Worm (Caenorhabditis elegans): ENCODE data around the gene bkip-1.

The bkip-1 gene

DNA sequence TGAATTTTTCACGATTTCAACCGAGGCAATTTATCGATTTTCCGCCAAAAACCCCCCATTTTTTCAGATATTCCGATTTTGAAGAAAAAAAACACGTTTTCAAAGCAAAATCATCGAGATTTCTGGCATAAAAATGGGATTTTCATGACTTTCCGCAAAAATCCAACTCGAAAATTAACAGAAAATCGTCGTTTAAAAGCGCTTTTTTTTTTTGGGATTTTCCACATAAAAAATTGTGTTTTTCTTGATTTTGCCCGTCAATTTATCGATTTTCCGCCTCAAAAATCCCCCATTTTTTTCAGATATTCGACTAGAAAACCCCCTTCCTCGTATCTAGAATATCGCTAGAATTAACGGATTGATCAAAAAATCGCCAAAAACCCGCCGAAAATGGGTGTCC, 32.5 kb upstream of the bkip-1 start, which contains the start of gene xrn-1:
Gene xrn-1 (plus strand): TSS at position 301 of the 400 bp plus-strand sequence.
- no peak for TF ChIP-seq unc-55 (GFP tag; optimal IDR thresholded peaks at IDR 0.05)
- no peak for TF ChIP-seq unc-3 (GFP tag; conservative IDR thresholded peaks at IDR 0.05)
- no peak for TF ChIP-seq unc-3 (tag; optimal IDR thresholded peaks at IDR 0.05)
- TF ChIP-seq odd-2 (tag; optimal IDR thresholded peaks at IDR 0.05), result no peak
- no peak for TF ChIP-seq ceh-19 (GFP tag; optimal IDR thresholded peaks at IDR 0.05)
- no peak for TF ChIP-seq T23F11.4 (GFP tag; optimal IDR thresholded peaks at IDR 0.05)
- TF ChIP-seq ceh-45 (GFP tag; IDR thresholded peaks at IDR 0.05), result no peak
- no peak for TF ChIP-seq ceh-22 (tag; optimal IDR thresholded peaks at IDR 0.05)
- TF ChIP-seq zip-5 (tag; optimal IDR thresholded peaks at IDR 0.05), result no peak
- TF ChIP-seq ceh-48 (tag; optimal IDR thresholded peaks at IDR 0.05), result no peak
- TF ChIP-seq C08G9.2 (tag; optimal IDR thresholded peaks at IDR 0.05), result no peak
- no peak for TF ChIP-seq K09A11.1 (tag; optimal IDR thresholded peaks at IDR 0.05; ENCODE audit: insufficient read depth)
- TF ChIP-seq pha-4 (tag; optimal IDR thresholded peaks at IDR 0.05), result no peak

DNA sequence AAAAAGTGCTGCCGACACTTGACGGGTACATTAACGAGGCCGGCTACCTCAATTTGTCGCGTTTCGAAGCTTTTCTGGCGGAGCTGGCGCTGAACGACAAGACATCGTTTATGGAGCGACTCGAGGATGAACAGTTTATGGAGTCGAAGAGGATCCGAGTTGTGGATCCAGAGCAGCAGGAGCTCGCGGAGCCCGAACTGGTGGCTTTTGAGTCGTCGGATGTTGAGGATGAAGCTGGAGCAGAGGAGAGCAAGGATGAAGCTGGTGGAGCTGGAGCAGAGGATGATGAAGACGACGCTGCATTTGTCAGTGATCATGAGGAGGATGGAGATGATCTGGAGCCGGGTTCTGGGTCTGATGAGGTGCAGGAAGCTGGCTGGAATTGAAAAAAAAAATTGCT, 26.2 kb upstream of the bkip-1 start:
- no peak for TF ChIP-seq ztf-16 (tag; optimal IDR thresholded peaks at IDR 0.05)
- TF ChIP-seq mec-3 (tag; optimal IDR thresholded peaks at IDR 0.05; ENCODE audit: borderline replicate concordance), result peak; percentile 25

DNA sequence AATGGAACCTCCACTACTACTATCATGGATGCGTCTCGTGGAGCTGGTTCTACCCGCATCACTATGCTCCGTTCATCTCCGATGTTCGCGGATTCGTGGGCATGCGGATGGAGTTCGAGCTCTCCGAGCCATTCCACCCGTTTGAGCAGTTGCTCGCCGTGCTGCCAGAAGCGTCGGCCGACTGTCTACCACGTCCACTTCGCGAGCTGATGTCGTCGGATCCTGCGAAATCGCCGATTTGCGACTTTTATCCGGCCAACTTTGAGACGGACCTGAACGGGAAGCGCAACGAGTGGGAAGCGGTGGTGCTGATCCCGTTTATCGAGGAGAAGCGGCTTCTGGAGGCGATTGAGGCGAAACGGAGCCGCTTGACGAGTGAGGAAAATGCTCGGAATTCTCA, 23.2 kb upstream of the bkip-1 start:
- TF ChIP-seq mec-3 (tag; optimal IDR thresholded peaks at IDR 0.05; ENCODE audit: borderline replicate concordance) (peak; percentile 4), ceh-22 (tag; optimal IDR thresholded peaks at IDR 0.05) (no peak)

DNA sequence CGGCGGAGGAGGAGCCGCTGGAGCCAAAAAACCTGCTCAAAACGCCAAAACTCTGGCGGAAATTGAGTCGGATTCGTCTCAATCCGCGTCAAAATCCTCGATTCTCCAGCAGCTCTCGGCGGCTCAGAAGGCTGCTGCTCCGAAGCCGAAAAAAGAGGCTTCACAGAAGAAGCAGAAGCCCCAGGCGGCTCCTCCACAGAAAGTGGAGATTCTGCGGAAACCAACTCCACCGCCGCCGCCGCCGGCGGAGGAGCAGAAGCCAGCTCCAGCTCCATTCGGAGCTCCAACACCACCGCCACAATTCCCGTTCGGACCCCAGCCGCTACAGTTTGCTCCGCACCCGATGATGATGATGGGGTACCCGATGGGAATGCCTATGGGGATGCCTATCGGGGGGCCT, 14.1 kb upstream of the bkip-1 start:
- TF ChIP-seq pax-1 (tag; optimal IDR thresholded peaks at IDR 0.05) (no peak), ceh-24 (tag; optimal IDR thresholded peaks at IDR 0.05) (no peak), rnt-1 (tag; optimal IDR thresholded peaks at IDR 0.05) (no peak), sox-4 (tag; optimal IDR thresholded peaks at IDR 0.05) (no peak), pha-2 (tag; optimal IDR thresholded peaks at IDR 0.05) (no peak), ceh-9 (tag; optimal IDR thresholded peaks at IDR 0.05) (no peak), C38D4.7 (GFP tag; optimal IDR thresholded peaks at IDR 0.05) (no peak), odd-2 (tag; optimal IDR thresholded peaks at IDR 0.05) (no peak), sox-2 (GFP tag; IDR thresholded peaks at IDR 0.05) (no peak), dmd-4 (tag; optimal IDR thresholded peaks at IDR 0.05; ENCODE audit: borderline replicate concordance) (no peak)

DNA sequence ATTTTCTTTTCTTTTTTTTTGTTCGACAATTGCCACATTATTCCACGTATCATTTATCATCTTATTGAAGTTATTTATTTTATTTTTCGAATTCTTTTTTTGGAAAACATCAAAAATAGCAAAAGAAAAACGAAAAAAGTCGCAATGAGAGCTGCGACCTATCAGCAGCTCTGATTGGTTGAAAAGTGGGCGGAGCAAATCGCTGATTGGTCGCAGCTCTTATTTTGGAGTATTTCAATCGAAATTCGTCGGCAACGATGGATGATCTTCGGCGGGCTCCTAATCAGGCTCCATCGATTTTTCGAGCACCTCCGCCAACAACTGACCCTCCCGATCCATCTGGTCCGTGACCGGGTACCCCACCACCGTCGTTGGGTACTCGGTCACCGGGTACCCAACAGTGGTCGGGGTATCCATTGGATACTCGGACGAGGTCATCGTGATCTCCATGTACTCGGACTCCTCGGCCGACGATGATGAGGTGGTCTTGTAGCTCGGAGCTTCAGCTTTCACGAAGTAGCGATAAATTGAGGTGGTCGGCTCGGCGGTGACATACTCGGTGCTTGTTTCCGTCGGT, 11.2 kb upstream of the bkip-1 start:
- TF ChIP-seq hlh-30 (tag; optimal IDR thresholded peaks at IDR 0.05; ENCODE audit: insufficient read depth) (no peak), nfya-1 (tag; optimal IDR thresholded peaks at IDR 0.05) (peak; percentile 93), zip-5 (tag; optimal IDR thresholded peaks at IDR 0.05) (no peak)

DNA sequence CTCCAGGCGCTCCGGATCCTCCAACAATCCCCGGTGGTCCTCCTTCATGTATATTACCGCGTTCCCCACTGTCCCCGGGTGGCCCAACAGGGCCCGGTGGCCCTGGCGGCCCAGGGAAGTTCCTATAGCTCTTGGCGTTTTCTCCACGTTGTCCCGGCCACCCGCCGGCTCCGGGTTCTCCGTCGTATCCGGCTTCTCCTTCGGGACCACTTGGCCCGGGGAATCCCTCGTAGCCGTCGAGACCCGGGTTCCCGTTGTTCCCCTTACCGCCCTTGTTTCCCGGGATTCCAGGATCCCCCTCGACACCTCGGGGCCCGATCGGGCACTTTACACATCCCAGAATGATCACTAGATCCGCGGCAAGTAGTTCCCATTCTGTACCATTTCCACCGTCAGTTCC, 9.9 kb upstream of the bkip-1 start:
- TF ChIP-seq pax-1 (tag; optimal IDR thresholded peaks at IDR 0.05) (no peak), madf-2 (tag; optimal IDR thresholded peaks at IDR 0.05) (no peak), hlh-8 (tag; optimal IDR thresholded peaks at IDR 0.05) (no peak), npax-4 (tag; optimal IDR thresholded peaks at IDR 0.05) (no peak), hlh-13 (GFP tag; optimal IDR thresholded peaks at IDR 0.05) (no peak), pha-4 (tag; optimal IDR thresholded peaks at IDR 0.05) (no peak), tbx-2 (tag; optimal IDR thresholded peaks at IDR 0.05) (no peak), hlh-30 (tag; optimal IDR thresholded peaks at IDR 0.05; ENCODE audit: insufficient read depth) (no peak), ztf-16 (tag; optimal IDR thresholded peaks at IDR 0.05) (no peak), ceh-48 (tag; optimal IDR thresholded peaks at IDR 0.05) (no peak), ceh-18 (tag; optimal IDR thresholded peaks at IDR 0.05) (no peak), ceh-31 (tag; optimal IDR thresholded peaks at IDR 0.05) (no peak), gmeb-2 (tag; optimal IDR thresholded peaks at IDR 0.05) (no peak), sdc-2 (tag; optimal IDR thresholded peaks at IDR 0.05) (no peak), fkh-6 (tag; optimal IDR thresholded peaks at IDR 0.05) (no peak), ceh-19 (GFP tag; optimal IDR thresholded peaks at IDR 0.05) (no peak), pag-3 (tag; optimal IDR thresholded peaks at IDR 0.05; ENCODE audit: borderline replicate concordance) (no peak)
